Fruit fly (Drosophila melanogaster): ENCODE measurements around the gene Rh7.

The Rh7 gene

DNA sequence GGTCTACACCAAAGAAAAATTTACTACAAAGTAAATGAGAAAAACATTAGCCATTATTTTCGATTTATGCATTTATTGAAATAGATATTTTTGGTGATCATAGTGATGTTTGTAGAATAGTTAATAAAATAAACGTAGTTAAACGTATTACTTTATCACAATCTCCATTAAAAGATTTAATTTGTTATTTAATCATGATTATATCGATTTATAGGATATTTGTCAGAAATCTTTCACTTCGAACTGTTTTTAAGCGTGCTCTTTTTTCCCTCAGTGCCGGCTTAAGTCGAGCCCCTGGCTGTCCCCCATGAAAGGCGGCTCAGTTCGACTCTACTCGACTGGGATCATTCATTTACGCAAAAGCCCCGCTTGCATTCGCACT is 48.3 kb upstream of the Rh7 start (continued):
- peak; percentile 23 for TF ChIP-seq dmrt99B (tag; optimal IDR thresholded peaks at IDR 0.05)
- TF ChIP-seq Meics (GFP tag; optimal IDR thresholded peaks at IDR 0.05), result peak; percentile 38
- TF ChIP-seq nmo (GFP tag; optimal IDR thresholded peaks at IDR 0.05), result peak; percentile 10
- no peak for TF ChIP-seq maf-S (GFP tag; optimal IDR thresholded peaks at IDR 0.05)
- TF ChIP-seq wor (GFP tag; IDR thresholded peaks at IDR 0.05), result no peak
- no peak for TF ChIP-seq Eip74EF (GFP tag; optimal IDR thresholded peaks at IDR 0.05)
- TF ChIP-seq CG8478 (optimal IDR thresholded peaks at IDR 0.05), result no peak
- TF ChIP-seq CG10979 (tag; optimal IDR thresholded peaks at IDR 0.05), result no peak
- no peak for TF ChIP-seq CG6272 (GFP tag; IDR thresholded peaks at IDR 0.05)
- no peak for TF ChIP-seq nau (GFP tag; optimal IDR thresholded peaks at IDR 0.05)
- TF ChIP-seq croc (GFP tag; conservative IDR thresholded peaks at IDR 0.05), result no peak
- TF ChIP-seq Poxn (GFP tag; IDR thresholded peaks at IDR 0.05), result no peak
- no peak for TF ChIP-seq mam (GFP tag; optimal IDR thresholded peaks at IDR 0.05)
- 0 out of 2 replicates have a peak, but pooled peaks have one; percentile 11 for TF ChIP-seq danr (GFP tag; IDR thresholded peaks at IDR 0.05)
- TF ChIP-seq Rx (GFP tag; IDR thresholded peaks at IDR 0.05), result no peak
- TF ChIP-seq CG6654 (GFP tag; optimal IDR thresholded peaks at IDR 0.05), result no peak
- no peak for TF ChIP-seq Max (GFP tag; optimal IDR thresholded peaks at IDR 0.05)
- TF ChIP-seq CG10431 (GFP tag; optimal IDR thresholded peaks at IDR 0.05), result no peak
- TF ChIP-seq Camta (GFP tag; optimal IDR thresholded peaks at IDR 0.05), result no peak
- no peak for TF ChIP-seq CG4707 (GFP tag; optimal IDR thresholded peaks at IDR 0.05)
- TF ChIP-seq CG11456 (GFP tag; IDR thresholded peaks at IDR 0.05), result no peak
- TF ChIP-seq CG6689 (GFP tag; IDR thresholded peaks at IDR 0.05), result no peak
- TF ChIP-seq HLH54F (GFP tag; optimal IDR thresholded peaks at IDR 0.05), result no peak
- TF ChIP-seq CG13287 (GFP tag; IDR thresholded peaks at IDR 0.05; ENCODE audit: partially characterized antibody), result no peak
- no peak for TF ChIP-seq CG13624 (GFP tag; optimal IDR thresholded peaks at IDR 0.05)
- TF ChIP-seq CG18476 (GFP tag; optimal IDR thresholded peaks at IDR 0.05), result peak; percentile 15
- no peak for TF ChIP-seq CG15514 (GFP tag; optimal IDR thresholded peaks at IDR 0.05)
- TF ChIP-seq row (GFP tag; IDR thresholded peaks at IDR 0.05), result peak; percentile 27; the same call in 1 of the 3 replicates
- no peak for TF ChIP-seq nom (GFP tag; optimal IDR thresholded peaks at IDR 0.05)
- no peak for TF ChIP-seq CG16779 (GFP tag; IDR thresholded peaks at IDR 0.05)
- TF ChIP-seq TFAM (GFP tag; optimal IDR thresholded peaks at IDR 0.05), result no peak
- TF ChIP-seq tap (tag; optimal IDR thresholded peaks at IDR 0.05), result peak; percentile 9
- TF ChIP-seq tx (GFP tag; optimal IDR thresholded peaks at IDR 0.05), result no peak
- no peak for TF ChIP-seq cas (GFP tag; IDR thresholded peaks at IDR 0.05)
- no peak for TF ChIP-seq Awh (GFP tag; IDR thresholded peaks at IDR 0.05)

DNA sequence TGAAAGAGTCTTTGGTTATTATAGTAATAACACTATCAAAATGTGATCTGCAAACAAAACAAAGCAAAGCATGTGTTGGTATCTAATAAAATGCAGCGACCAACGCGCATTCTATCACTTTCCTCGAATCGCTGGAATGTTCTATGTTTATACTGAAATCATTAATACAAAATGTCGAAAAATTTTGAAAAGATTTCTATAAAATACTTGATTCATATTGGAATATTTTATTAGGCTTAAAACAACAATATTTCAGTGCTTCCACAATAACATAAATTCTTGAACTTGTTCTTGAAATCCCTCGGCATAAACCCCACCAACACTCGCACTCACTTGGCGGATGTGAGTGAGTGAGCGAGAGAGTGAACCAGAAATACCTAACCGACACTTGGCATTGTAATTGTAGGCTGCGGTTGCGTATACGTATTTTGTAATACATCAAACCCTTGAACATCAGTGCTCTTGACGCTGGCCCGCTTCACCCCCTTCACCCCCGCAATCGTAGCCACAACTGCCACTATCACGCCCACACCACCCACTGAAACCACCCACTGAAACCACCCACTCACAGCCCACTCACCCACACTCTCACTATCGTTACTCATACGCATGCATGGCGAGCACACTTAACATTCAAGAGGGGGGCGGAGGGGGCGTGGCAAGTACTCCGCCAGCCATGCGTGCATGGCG is 47.8 kb upstream of the Rh7 start:
- TF ChIP-seq HmgZ (tag; optimal IDR thresholded peaks at IDR 0.05), result no peak
- no peak for TF ChIP-seq pan (optimal IDR thresholded peaks at IDR 0.05)
- TF ChIP-seq pan (GFP tag; optimal IDR thresholded peaks at IDR 0.05 in 1 of 2, IDR thresholded peaks at IDR 0.05 in 1 of 2), result peak in 1 of 2 experiments; percentile 66
- TF ChIP-seq CG12071 (GFP tag; optimal IDR thresholded peaks at IDR 0.05), result no peak
- no peak for TF ChIP-seq amos (GFP tag; IDR thresholded peaks at IDR 0.05; ENCODE audit: partially characterized antibody)
- TF ChIP-seq trh (GFP tag; optimal IDR thresholded peaks at IDR 0.05), result no peak
- TF ChIP-seq hkb (optimal IDR thresholded peaks at IDR 0.05), result no peak
- TF ChIP-seq hkb (GFP tag; IDR thresholded peaks at IDR 0.05), result peak; percentile 54; the same call in 1 of the 2 replicates
- no peak for TF ChIP-seq NK7.1 (GFP tag; optimal IDR thresholded peaks at IDR 0.05)
- no peak for TF ChIP-seq CG13123 (GFP tag; optimal IDR thresholded peaks at IDR 0.05)
- no peak for TF ChIP-seq bcd (GFP tag; optimal IDR thresholded peaks at IDR 0.05)
- TF ChIP-seq Oli (tag; optimal IDR thresholded peaks at IDR 0.05), result no peak
- TF ChIP-seq Rfx (GFP tag; IDR thresholded peaks at IDR 0.05), result peak; percentile 65
- peak; percentile 53; the same call in 1 of the 2 replicates for TF ChIP-seq Atf6 (GFP tag; IDR thresholded peaks at IDR 0.05)
- no peak for TF ChIP-seq CG8359 (GFP tag; optimal IDR thresholded peaks at IDR 0.05; ENCODE audit: borderline replicate concordance)
- TF ChIP-seq CG5953 (GFP tag; IDR thresholded peaks at IDR 0.05), result no peak
- TF ChIP-seq Fer3 (tag; optimal IDR thresholded peaks at IDR 0.05), result peak; percentile 29
- no peak for TF ChIP-seq ftz-f1 (GFP tag; optimal IDR thresholded peaks at IDR 0.05)

Data from whole organism, embryonic.